Worm (Caenorhabditis elegans) whole organism, L4 larva: ENCODE data around the gene nhr-100.
A peak's percentile ranks its signal among the peaks of the same experiment; 100 is the strongest.

ENCODE experiments used
- F10B5.3 ChIP-seq: sonication (generic microtip); optimal IDR thresholded peaks from 2 replicates; lab custom pipeline; 2016; ENCODE audit warnings: mild to moderate bottlenecking, missing genetic modification characterization, missing compliant biosample characterization
- F26F4.8 ChIP-seq: fragments of 200-800 bp; sonication (Bioruptor generic); conservative IDR thresholded peaks from 2 replicates; pipeline ENCODE4 v1.3.6; 2022; ENCODE audit warnings: missing genetic modification characterization, missing compliant biosample characterization
- F49E8.2 ChIP-seq: sonication (generic microtip); optimal IDR thresholded peaks from 2 replicates; lab custom pipeline; 2016; ENCODE audit warnings: missing compliant biosample characterization, mild to moderate bottlenecking, missing genetic modification characterization, borderline replicate concordance
- T20F7.1 ChIP-seq: fragments of 200-800 bp; sonication (Bioruptor generic); optimal IDR thresholded peaks from 2 replicates; lab custom pipeline; 2018; ENCODE audit warnings: mild to moderate bottlenecking, missing genetic modification characterization, missing compliant biosample characterization
- Y48G9A.11 ChIP-seq: fragments of 200-800 bp; sonication (Bioruptor generic); IDR thresholded peaks from 2 replicates; pipeline ENCODE4 v1.3.6; 2022; ENCODE audit warnings: missing genetic modification reagents, missing genetic modification characterization, missing compliant biosample characterization
- Y75B8A.6 ChIP-seq: fragments of 200-800 bp; sonication (Bioruptor generic); IDR thresholded peaks from 2 replicates; pipeline ENCODE4 v1.3.6; 2022; ENCODE audit warnings: missing genetic modification reagents, missing genetic modification characterization, missing compliant biosample characterization
- ZK546.5 ChIP-seq, 2 experiments: sonication (generic microtip); optimal IDR thresholded peaks; 2 replicates each; lab custom pipeline; 2017; ENCODE audit warnings: missing biosample characterization in 2 of 2, missing genetic modification characterization in 2 of 2
- aha-1 ChIP-seq: fragments of 150-350 bp; peaks from one replicate; lab custom pipeline; 2014; ENCODE audit warnings: missing biosample characterization, missing genetic modification characterization
- arid-1 ChIP-seq: fragments of 200-800 bp; sonication (Bioruptor generic); conservative IDR thresholded peaks from 2 replicates; pipeline ENCODE4 v1.3.6; 2022; ENCODE audit warnings: missing genetic modification reagents, missing genetic modification characterization, missing compliant biosample characterization
- ceh-44 ChIP-seq: fragments of 200-800 bp; sonication (Bioruptor generic); IDR thresholded peaks from 2 replicates; pipeline ENCODE4 v1.3.6; 2022; ENCODE audit warnings: missing genetic modification reagents, missing genetic modification characterization, missing compliant biosample characterization
- ceh-82 ChIP-seq: sonication (generic microtip); optimal IDR thresholded peaks from 2 replicates; lab custom pipeline; 2017; ENCODE audit warnings: missing biosample characterization, missing genetic modification characterization
- daf-12 ChIP-seq: fragments of 150-350 bp; optimal IDR thresholded peaks from 2 replicates; lab custom pipeline; 2014; ENCODE audit warnings: missing biosample characterization, missing genetic modification reagents, missing genetic modification characterization
- daf-8 ChIP-seq: fragments of 200-800 bp; sonication (Bioruptor generic); IDR thresholded peaks from 2 replicates; pipeline ENCODE4 v1.3.6; 2022; ENCODE audit warnings: missing genetic modification characterization, missing compliant biosample characterization
- dpl-1 ChIP-seq: fragments of 150-350 bp; optimal IDR thresholded peaks from 2 replicates; lab custom pipeline; 2014; ENCODE audit warnings: missing biosample characterization, missing genetic modification reagents, missing genetic modification characterization
- dve-1 ChIP-seq: sonication (generic microtip); optimal IDR thresholded peaks from 2 replicates; lab custom pipeline; 2017; ENCODE audit warnings: antibody characterized with exemption, mild to moderate bottlenecking, missing genetic modification characterization, missing compliant biosample characterization; ENCODE audit not compliant: insufficient read depth
- hif-1 ChIP-seq, 2 experiments: sonication (generic microtip); optimal IDR thresholded peaks; 2 replicates each; lab custom pipeline; 2016 to 2017; ENCODE audit warnings: missing compliant biosample characterization in 2 of 2, missing genetic modification characterization in 2 of 2, missing genetic modification reagents in 2 of 2, missing genotype in 2 of 2, mild to moderate bottlenecking in 1 of 2
- hlh-11 ChIP-seq: fragments of 200-800 bp; sonication (Bioruptor generic); optimal IDR thresholded peaks from 2 replicates; lab custom pipeline; 2018; ENCODE audit warnings: mild to moderate bottlenecking, missing genetic modification characterization, missing compliant biosample characterization
- hlh-30 ChIP-seq: sonication (generic microtip); optimal IDR thresholded peaks from 2 replicates; lab custom pipeline; 2017; ENCODE audit warnings: antibody characterized with exemption, mild to moderate bottlenecking, missing genetic modification characterization, missing compliant biosample characterization; ENCODE audit not compliant: insufficient read depth
- lin-1 ChIP-seq: fragments of 200-800 bp; sonication (Bioruptor generic); IDR thresholded peaks from 2 replicates; pipeline ENCODE4 v1.3.6; 2022; ENCODE audit warnings: missing genetic modification reagents, missing genetic modification characterization, missing compliant biosample characterization
- lin-38 ChIP-seq: fragments of 200-800 bp; sonication (Bioruptor generic); IDR thresholded peaks from 2 replicates; pipeline ENCODE4 v1.3.6; 2022; ENCODE audit warnings: missing genetic modification reagents, missing genetic modification characterization, missing compliant biosample characterization
- lsy-2 ChIP-seq, 2 experiments: fragments of 150-350 bp in 1 of 2; sonication (generic microtip) in 1 of 2; optimal IDR thresholded peaks; 2 replicates each; lab custom pipeline; 2014 to 2017; ENCODE audit warnings: missing biosample characterization in 2 of 2, missing genetic modification characterization in 2 of 2
- mes-2 ChIP-seq: sonication (generic microtip); optimal IDR thresholded peaks from 2 replicates; lab custom pipeline; 2016; ENCODE audit warnings: missing genotype, mild to moderate bottlenecking, missing genetic modification characterization, missing compliant biosample characterization; ENCODE audit not compliant: poor library complexity, severe bottlenecking
- mxl-3 ChIP-seq: fragments of 200-800 bp; sonication (Bioruptor generic); optimal IDR thresholded peaks from 2 replicates; lab custom pipeline; 2018; ENCODE audit warnings: mild to moderate bottlenecking, missing genetic modification characterization, missing compliant biosample characterization
- nhr-28 ChIP-seq: fragments of 150-350 bp; optimal IDR thresholded peaks from 2 replicates; lab custom pipeline; 2014; ENCODE audit warnings: missing biosample characterization, missing genetic modification characterization
- nhr-6 ChIP-seq: fragments of 150-350 bp; optimal IDR thresholded peaks from 2 replicates; lab custom pipeline; 2014; ENCODE audit warnings: missing biosample characterization, missing genetic modification characterization
- pha-4 ChIP-seq, 2 experiments: fragments of 150-350 bp in 1 of 2; fragments of 200-800 bp in 1 of 2; sonication (Bioruptor generic) in 1 of 2; IDR thresholded peaks in 1 of 2; optimal IDR thresholded peaks in 1 of 2; 2 replicates each; pipeline versions ENCODE4 v1.3.6 to Lab custom; 2014 to 2022; ENCODE audit warnings: missing genetic modification characterization in 2 of 2, missing genetic modification reagents in 2 of 2, missing biosample characterization in 1 of 2, missing compliant biosample characterization in 1 of 2
- set-16 ChIP-seq: fragments of 200-800 bp; sonication (Bioruptor generic); IDR thresholded peaks from 2 replicates; pipeline ENCODE4 v1.3.6; 2022; ENCODE audit warnings: missing genetic modification reagents, missing genetic modification characterization, missing compliant biosample characterization
- snpc-1.2 ChIP-seq: fragments of 200-800 bp; sonication (Bioruptor generic); IDR thresholded peaks from 2 replicates; pipeline ENCODE4 v1.3.6; 2022; ENCODE audit warnings: missing genetic modification reagents, missing genetic modification characterization, missing compliant biosample characterization
- spr-1 ChIP-seq: sonication (generic microtip); optimal IDR thresholded peaks from 2 replicates; lab custom pipeline; 2016; ENCODE audit warnings: mild to moderate bottlenecking, missing genetic modification characterization, missing compliant biosample characterization
- unc-130 ChIP-seq: sonication (generic microtip); optimal IDR thresholded peaks from 2 replicates; lab custom pipeline; 2016; ENCODE audit warnings: missing genetic modification reagents, missing genetic modification characterization, missing compliant biosample characterization
- vab-7 ChIP-seq: fragments of 200-800 bp; sonication (Bioruptor generic); IDR thresholded peaks from 2 replicates; pipeline ENCODE4 v1.3.6; 2022; ENCODE audit warnings: missing genetic modification reagents, missing genetic modification characterization, missing compliant biosample characterization
- zip-2 ChIP-seq: fragments of 150-350 bp; optimal IDR thresholded peaks from 2 replicates; lab custom pipeline; 2014; ENCODE audit warnings: missing biosample characterization, missing genetic modification characterization

The nhr-100 gene

ce11 chrIV:9770798-9771197, 42.3 kb downstream of the nhr-100 start:
- TF ChIP-seq pha-4 (GFP tag; IDR thresholded peaks at IDR 0.05; lab: Robert Waterston, UW), result no peak
- TF ChIP-seq pha-4 (tag; optimal IDR thresholded peaks at IDR 0.05; lab: Kevin White, UChicago), result no peak
- no peak for TF ChIP-seq Y75B8A.6 (GFP tag; lab: Robert Waterston, UW)
- TF ChIP-seq set-16 (GFP tag; lab: Robert Waterston, UW), result no peak

- TF ChIP-seq ceh-82 (no peak), T20F7.1 (no peak), aha-1 (tag; lab: Kevin White, UChicago) (no peak)
Observed at ce11 chrIV:9772096-9772720, 43.7 kb downstream of the nhr-100 start, which contains the start of gene cav-1. Gene cav-1 (plus strand): TSS chrIV:9772510.

- no peak for TF ChIP-seq daf-8 (GFP tag; lab: Robert Waterston, UW)
- TF ChIP-seq nhr-28 (tag; lab: Kevin White, UChicago), result no peak
- TF ChIP-seq daf-12 (tag; lab: Kevin White, UChicago), result no peak
- TF ChIP-seq pha-4 (GFP tag; IDR thresholded peaks at IDR 0.05; lab: Robert Waterston, UW), result no peak
- no peak for TF ChIP-seq pha-4 (tag; optimal IDR thresholded peaks at IDR 0.05; lab: Kevin White, UChicago)
- no peak for TF ChIP-seq hlh-30
- TF ChIP-seq, all 104 proteins: peak for 0
Observed at ce11 chrIV:9773441-9773840, 45.0 kb downstream of the nhr-100 start.

- TF ChIP-seq nhr-6 (tag; lab: Kevin White, UChicago), result peak; percentile 44
- TF ChIP-seq lsy-2 (tag; optimal IDR thresholded peaks at IDR 0.05; lab: Kevin White, UChicago), result no peak
- TF ChIP-seq lin-1 (GFP tag; lab: Robert Waterston, UW), result no peak
- peak in 1 of 2 experiments; percentile 57 for TF ChIP-seq hif-1 (tag; optimal IDR thresholded peaks at IDR 0.05; lab: Kevin White, UChicago)
- no peak for TF ChIP-seq dve-1 (tag; lab: Kevin White, UChicago)
- no peak for TF ChIP-seq F26F4.8 (GFP tag; lab: Robert Waterston, UW)
- peak; percentile 92 for TF ChIP-seq dpl-1 (GFP tag; lab: Kevin White, UChicago)
- TF ChIP-seq mes-2 (tag; lab: Kevin White, UChicago), result peak; percentile 93
- no peak for TF ChIP-seq mxl-3
Observed at ce11 chrIV:9777535-9777934, 49.1 kb downstream of the nhr-100 start, which contains the start of gene sna-2. Gene sna-2 (minus strand): TSS chrIV:9777634.

ce11 chrIV:9778016-9778415, 49.5 kb downstream of the nhr-100 start, which contains the start of gene T13F2.6:
Gene T13F2.6 (plus strand): TSS chrIV:9778321.
- peak; percentile 79; the same call in 1 of the 2 replicates for TF ChIP-seq Y48G9A.11 (GFP tag; lab: Robert Waterston, UW)
- peak; percentile 86 for TF ChIP-seq F49E8.2 (tag; lab: Kevin White, UChicago)
- no peak for TF ChIP-seq T20F7.1
- peak; percentile 75 for TF ChIP-seq lin-38 (GFP tag; lab: Robert Waterston, UW)
- TF ChIP-seq vab-7 (GFP tag; lab: Robert Waterston, UW), result 0 out of 2 replicates have a peak, but pooled peaks have one; percentile 22
- TF ChIP-seq unc-130 (GFP tag; lab: Kevin White, UChicago), result peak; percentile 86
- TF ChIP-seq ZK546.5 (tag; optimal IDR thresholded peaks at IDR 0.05; lab: Kevin White, UChicago), result no peak
- no peak for TF ChIP-seq zip-2 (tag; lab: Kevin White, UChicago)
- TF ChIP-seq ceh-44 (GFP tag; lab: Robert Waterston, UW), result 0 out of 2 replicates have a peak, but pooled peaks have one; percentile 35
- TF ChIP-seq F10B5.3 (tag; lab: Kevin White, UChicago), result no peak
- TF ChIP-seq hlh-11 (tag; lab: Kevin White, UChicago), result no peak
- TF ChIP-seq spr-1 (tag; lab: Kevin White, UChicago), result no peak
- peak; percentile 42; the same call in 1 of the 2 replicates for TF ChIP-seq arid-1 (GFP tag; lab: Robert Waterston, UW)
- TF ChIP-seq snpc-1.2 (GFP tag; lab: Robert Waterston, UW), result peak; percentile 81
- no peak for TF ChIP-seq ceh-82
- peak in 1 of 2 experiments; percentile 77 for TF ChIP-seq lsy-2 (tag; optimal IDR thresholded peaks at IDR 0.05; lab: Kevin White, UChicago)
